Worm (Caenorhabditis elegans) whole organism, young adult: ENCODE measurements around the gene T02C12.5.

ENCODE experiments used
- B0261.1 ChIP-seq: sonication (generic microtip); optimal IDR thresholded peaks from 2 replicates; lab custom pipeline; 2016; ENCODE audit warnings: mild to moderate bottlenecking, missing genetic modification characterization, moderate library complexity, missing compliant biosample characterization
- C17E4.6 ChIP-seq: fragments of 200-800 bp; sonication (Bioruptor generic); IDR thresholded peaks from 2 replicates; pipeline ENCODE4 v1.3.6; 2022; ENCODE audit warnings: missing genetic modification reagents, missing genetic modification characterization, missing compliant biosample characterization
- D2030.7 ChIP-seq: fragments of 200-800 bp; sonication (Bioruptor generic); IDR thresholded peaks from 2 replicates; pipeline ENCODE4 v1.3.6; 2022; ENCODE audit warnings: missing genetic modification reagents, missing genetic modification characterization, missing compliant biosample characterization
- F10E7.11 ChIP-seq: sonication (generic microtip); optimal IDR thresholded peaks from 2 replicates; lab custom pipeline; 2017; ENCODE audit warnings: mild to moderate bottlenecking, missing genetic modification characterization, moderate library complexity, missing compliant biosample characterization
- F33H1.4 ChIP-seq: fragments of 200-800 bp; sonication (Bioruptor generic); IDR thresholded peaks from 2 replicates; pipeline ENCODE4 v1.3.6; 2022; ENCODE audit warnings: missing genetic modification reagents, missing genetic modification characterization, missing compliant biosample characterization
- F37B4.10 ChIP-seq: fragments of 200-800 bp; sonication (Bioruptor generic); IDR thresholded peaks from 2 replicates; pipeline ENCODE4 v1.3.6; 2022; ENCODE audit warnings: missing genetic modification characterization, missing compliant biosample characterization
- F55B11.4 ChIP-seq: sonication (generic microtip); optimal IDR thresholded peaks from 2 replicates; lab custom pipeline; 2016; ENCODE audit warnings: missing compliant biosample characterization, missing genetic modification characterization, borderline replicate concordance; ENCODE audit not compliant: insufficient read depth
- K12H6.12 ChIP-seq: fragments of 200-800 bp; sonication (Bioruptor generic); optimal IDR thresholded peaks from 2 replicates; lab custom pipeline; 2018; ENCODE audit warnings: mild to moderate bottlenecking, missing genetic modification characterization, missing compliant biosample characterization
- T07F8.4 ChIP-seq: sonication (generic microtip); optimal IDR thresholded peaks from 2 replicates; lab custom pipeline; 2016; ENCODE audit warnings: mild to moderate bottlenecking, missing genetic modification characterization, moderate library complexity, missing compliant biosample characterization
- Y53G8AR.9 ChIP-seq: fragments of 200-800 bp; sonication (Bioruptor generic); conservative IDR thresholded peaks from 2 replicates; pipeline ENCODE4 v1.3.6; 2022; ENCODE audit warnings: missing genetic modification reagents, missing genetic modification characterization, missing compliant biosample characterization
- Y56A3A.18 ChIP-seq: fragments of 200-800 bp; sonication (Bioruptor generic); IDR thresholded peaks from 2 replicates; pipeline ENCODE4 v1.3.6; 2022; ENCODE audit warnings: missing genetic modification reagents, missing genetic modification characterization, missing compliant biosample characterization
- akir-1 ChIP-seq: fragments of 200-800 bp; sonication (Bioruptor generic); optimal IDR thresholded peaks from 2 replicates; lab custom pipeline; 2018; ENCODE audit warnings: mild to moderate bottlenecking, missing genetic modification characterization, moderate library complexity, missing compliant biosample characterization
- aptf-3 ChIP-seq: fragments of 200-800 bp; sonication (Bioruptor generic); IDR thresholded peaks from 2 replicates; pipeline ENCODE4 v1.3.6; 2022; ENCODE audit warnings: missing genetic modification characterization, missing compliant biosample characterization
- attf-5 ChIP-seq: fragments of 200-800 bp; sonication (Bioruptor generic); optimal IDR thresholded peaks from 2 replicates; lab custom pipeline; 2018; ENCODE audit warnings: mild to moderate bottlenecking, missing genetic modification characterization, missing compliant biosample characterization
- bed-1 ChIP-seq: fragments of 200-800 bp; sonication (Bioruptor generic); IDR thresholded peaks from 2 replicates; pipeline ENCODE4 v1.3.6; 2022; ENCODE audit warnings: missing genetic modification reagents, missing genetic modification characterization, missing compliant biosample characterization
- cebp-1 ChIP-seq, 2 experiments: fragments of 200-800 bp in 1 of 2; sonication (Bioruptor generic) in 1 of 2; sonication (generic microtip) in 1 of 2; IDR thresholded peaks in 1 of 2; optimal IDR thresholded peaks in 1 of 2; 2 replicates each; pipeline versions ENCODE4 v1.3.6 to Lab custom; 2017 to 2022; ENCODE audit warnings: missing compliant biosample characterization in 2 of 2, missing genetic modification characterization in 2 of 2, mild to moderate bottlenecking in 1 of 2, missing genetic modification reagents in 1 of 2, moderate library complexity in 1 of 2
- cebp-2 ChIP-seq: fragments of 200-800 bp; sonication (Bioruptor generic); IDR thresholded peaks from 2 replicates; pipeline ENCODE4 v1.3.6; 2022; ENCODE audit warnings: missing genetic modification characterization, missing compliant biosample characterization
- ceh-27 ChIP-seq: fragments of 200-800 bp; sonication (Bioruptor generic); optimal IDR thresholded peaks from 2 replicates; lab custom pipeline; 2018; ENCODE audit warnings: mild to moderate bottlenecking, missing genetic modification characterization, moderate library complexity, missing compliant biosample characterization
- ceh-40 ChIP-seq: fragments of 200-800 bp; sonication (Bioruptor generic); IDR thresholded peaks from 2 replicates; pipeline ENCODE4 v1.3.6; 2022; ENCODE audit warnings: missing genetic modification characterization, missing compliant biosample characterization
- dpl-1 ChIP-seq: fragments of 150-350 bp; optimal IDR thresholded peaks from 2 replicates; lab custom pipeline; 2014; ENCODE audit warnings: missing biosample characterization, missing genetic modification reagents, missing genetic modification characterization
- efl-1 ChIP-seq: fragments of 150-350 bp; optimal IDR thresholded peaks from 2 replicates; lab custom pipeline; 2014; ENCODE audit warnings: missing biosample characterization, missing genetic modification reagents, missing genetic modification characterization
- egl-44 ChIP-seq: fragments of 200-800 bp; sonication (Bioruptor generic); IDR thresholded peaks from 2 replicates; pipeline ENCODE4 v1.3.6; 2022; ENCODE audit warnings: missing genetic modification reagents, missing genetic modification characterization, missing compliant biosample characterization
- fkh-3 ChIP-seq: sonication (generic microtip); optimal IDR thresholded peaks from 2 replicates; lab custom pipeline; 2016; ENCODE audit warnings: mild to moderate bottlenecking, missing genetic modification characterization, missing compliant biosample characterization
- him-1 ChIP-seq: sonication (generic microtip); optimal IDR thresholded peaks from 2 replicates; lab custom pipeline; 2016; ENCODE audit warnings: missing genotype, missing genetic modification reagents, missing genetic modification characterization, missing compliant biosample characterization
- let-607 ChIP-seq, 2 experiments: fragments of 200-800 bp in 1 of 2; sonication (Bioruptor generic) in 1 of 2; sonication (generic microtip) in 1 of 2; optimal IDR thresholded peaks; 2 replicates each; lab custom pipeline; 2016 to 2018; ENCODE audit warnings: mild to moderate bottlenecking in 2 of 2, missing compliant biosample characterization in 2 of 2, missing genetic modification characterization in 2 of 2, moderate library complexity in 2 of 2, missing genotype in 1 of 2
- lin-26 ChIP-seq: fragments of 200-800 bp; sonication (Bioruptor generic); IDR thresholded peaks from 2 replicates; pipeline ENCODE4 v1.3.6; 2022; ENCODE audit warnings: missing genetic modification reagents, missing genetic modification characterization, missing compliant biosample characterization
- madf-10 ChIP-seq: sonication (generic microtip); optimal IDR thresholded peaks from 2 replicates; lab custom pipeline; 2016; ENCODE audit warnings: mild to moderate bottlenecking, missing genetic modification characterization, missing compliant biosample characterization
- madf-3 ChIP-seq: fragments of 200-800 bp; sonication (Bioruptor generic); IDR thresholded peaks from 2 replicates; pipeline ENCODE4 v1.3.6; 2022; ENCODE audit warnings: missing genetic modification reagents, missing genetic modification characterization, missing compliant biosample characterization
- pha-4 ChIP-seq: fragments of 150-350 bp; sonication (generic microtip); optimal IDR thresholded peaks from 2 replicates; lab custom pipeline; 2014; ENCODE audit warnings: missing biosample characterization, missing genetic modification reagents, missing genetic modification characterization
- rpc-1 ChIP-seq, 2 experiments: fragments of 150-350 bp in 1 of 2; sonication (generic microtip) in 1 of 2; optimal IDR thresholded peaks; 2 replicates each; lab custom pipeline; 2014 to 2018; ENCODE audit warnings: missing biosample characterization in 1 of 2, missing genetic modification characterization in 1 of 2, missing genetic modification reagents in 1 of 2, missing genotype in 1 of 2
- sdz-38 ChIP-seq: sonication (generic microtip); optimal IDR thresholded peaks from 2 replicates; lab custom pipeline; 2016; ENCODE audit warnings: missing genotype, missing genetic modification characterization, missing compliant biosample characterization
- sea-2 ChIP-seq: fragments of 200-800 bp; sonication (Bioruptor generic); IDR thresholded peaks from 2 replicates; pipeline ENCODE4 v1.3.6; 2022; ENCODE audit warnings: missing genetic modification characterization, missing compliant biosample characterization
- snpc-1.1 ChIP-seq: sonication (generic microtip); optimal IDR thresholded peaks from 2 replicates; lab custom pipeline; 2017; ENCODE audit warnings: missing genetic modification characterization, mild to moderate bottlenecking, missing compliant biosample characterization, antibody characterized with exemption, moderate library complexity, missing genotype, missing genetic modification reagents; ENCODE audit not compliant: insufficient read depth
- tbp1 ChIP-seq: fragments of 200-800 bp; sonication (Bioruptor generic); optimal IDR thresholded peaks from 2 replicates; lab custom pipeline; 2018; ENCODE audit warnings: mild to moderate bottlenecking, missing genetic modification characterization, missing compliant biosample characterization
- zfh-2 ChIP-seq: fragments of 200-800 bp; sonication (Bioruptor generic); conservative IDR thresholded peaks from 2 replicates; pipeline ENCODE4 v1.3.6; 2022; ENCODE audit warnings: missing genetic modification reagents, missing genetic modification characterization, missing compliant biosample characterization
- ztf-18 ChIP-seq: sonication (generic microtip); optimal IDR thresholded peaks from 2 replicates; lab custom pipeline; 2016; ENCODE audit warnings: missing genotype, mild to moderate bottlenecking, missing genetic modification characterization, missing compliant biosample characterization
- ztf-22 ChIP-seq: fragments of 200-800 bp; sonication (Bioruptor generic); optimal IDR thresholded peaks from 2 replicates; lab custom pipeline; 2018; ENCODE audit warnings: mild to moderate bottlenecking, missing genetic modification characterization, moderate library complexity, missing compliant biosample characterization
- ztf-25 ChIP-seq: fragments of 200-800 bp; sonication (Bioruptor generic); IDR thresholded peaks from 2 replicates; pipeline ENCODE4 v1.3.6; 2022; ENCODE audit warnings: missing genetic modification reagents, missing genetic modification characterization, missing compliant biosample characterization

T02C12.5 gene

DNA sequence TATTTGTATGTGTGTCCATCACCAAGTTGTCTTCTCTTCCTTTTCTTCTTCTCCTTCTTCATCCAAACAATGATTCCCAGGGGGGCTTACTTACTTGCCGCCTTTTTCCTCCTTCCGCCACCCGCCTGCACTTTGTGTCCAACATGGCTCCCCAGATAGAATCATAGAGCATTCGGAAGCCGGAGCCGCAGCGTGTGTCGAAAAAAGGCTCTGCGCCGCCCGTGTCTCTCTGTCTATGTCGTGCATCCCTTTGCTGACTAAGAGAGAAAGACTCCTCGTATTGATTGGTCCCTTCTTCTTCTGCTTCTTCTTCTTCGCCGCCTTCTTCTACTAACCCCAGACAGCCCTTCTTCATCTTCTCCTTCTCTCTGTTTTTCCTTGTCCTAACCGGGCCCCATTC lies 35.8 kb upstream of the T02C12.5 start (continued):
- no peak for TF ChIP-seq aptf-3
- no peak for TF ChIP-seq let-607 (tag; optimal IDR thresholded peaks at IDR 0.05; lab: Kevin White, UChicago)
- TF ChIP-seq Y53G8AR.9 (GFP tag; lab: Robert Waterston, UW), result no peak
- no peak for TF ChIP-seq him-1 (tag; lab: Kevin White, UChicago)
- no peak for TF ChIP-seq madf-3 (GFP tag; lab: Robert Waterston, UW)
- no peak for TF ChIP-seq sea-2 (GFP tag; lab: Robert Waterston, UW)
- TF ChIP-seq F10E7.11 (tag; lab: Kevin White, UChicago), result no peak
- TF ChIP-seq ceh-27 (GFP tag; lab: Kevin White, UChicago), result no peak
- TF ChIP-seq Y56A3A.18 (GFP tag; lab: Robert Waterston, UW), result no peak
- no peak for TF ChIP-seq egl-44
- no peak for TF ChIP-seq snpc-1.1 (tag; lab: Kevin White, UChicago)
- TF ChIP-seq tbp1 (GFP tag; lab: Kevin White, UChicago), result no peak
- no peak for TF ChIP-seq C17E4.6 (GFP tag; lab: Robert Waterston, UW)
- peak; percentile 33 for TF ChIP-seq K12H6.12 (tag; lab: Kevin White, UChicago)
- no peak for TF ChIP-seq T07F8.4 (tag; lab: Kevin White, UChicago)
- TF ChIP-seq sdz-38 (tag; lab: Kevin White, UChicago), result no peak
- TF ChIP-seq ztf-25 (GFP tag; lab: Robert Waterston, UW), result 0 out of 2 replicates have a peak, but pooled peaks have one; percentile 34
- TF ChIP-seq fkh-3, result no peak
- no peak for TF ChIP-seq akir-1 (GFP tag; lab: Kevin White, UChicago)
- TF ChIP-seq F55B11.4, result no peak
- TF ChIP-seq ceh-40 (GFP tag; lab: Robert Waterston, UW), result no peak

DNA sequence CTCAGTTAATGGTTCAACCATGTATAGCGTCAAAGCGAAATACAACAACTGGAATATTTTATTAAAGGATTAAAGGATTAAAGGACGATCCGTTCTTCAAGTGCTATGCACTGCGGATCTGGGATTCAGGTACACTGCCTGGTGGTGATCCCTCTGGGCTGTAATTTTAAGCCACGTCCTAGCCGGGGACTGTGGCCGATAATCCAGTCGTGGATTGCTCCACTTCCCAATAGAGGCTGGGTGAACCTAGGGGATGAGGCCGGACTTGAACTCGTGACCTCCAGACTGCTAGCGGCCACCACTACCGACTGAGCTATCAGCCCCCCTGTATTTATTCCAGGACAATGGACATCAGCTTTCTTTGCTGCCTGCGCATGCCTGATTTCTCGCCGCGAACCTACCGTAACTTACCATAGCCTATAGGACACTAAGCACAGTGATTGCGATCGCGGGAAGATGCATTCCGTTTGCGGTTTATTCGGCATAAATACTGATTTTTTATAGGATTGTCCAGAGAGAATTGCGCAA lies 33.0 kb upstream of the T02C12.5 start:
- TF ChIP-seq rpc-1 (optimal IDR thresholded peaks at IDR 0.05; lab: Kevin White, UChicago), result peak; percentile 37
- TF ChIP-seq rpc-1 (tag; optimal IDR thresholded peaks at IDR 0.05; lab: Kevin White, UChicago), result peak; percentile 65
- TF ChIP-seq F33H1.4 (GFP tag; lab: Robert Waterston, UW), result 0 out of 2 replicates have a peak, but pooled peaks have one; percentile 13
- TF ChIP-seq tbp1 (GFP tag; lab: Kevin White, UChicago), result peak; percentile 69
- TF ChIP-seq D2030.7, result peak; percentile 43
- TF ChIP-seq madf-3 (GFP tag; lab: Robert Waterston, UW), result 0 out of 2 replicates have a peak, but pooled peaks have one; percentile 4
- TF ChIP-seq cebp-2, result 0 out of 2 replicates have a peak, but pooled peaks have one; percentile 75
- TF ChIP-seq lin-26 (GFP tag; lab: Robert Waterston, UW), result peak; percentile 54; the same call in 1 of the 2 replicates
- peak; percentile 6 for TF ChIP-seq ztf-18
- 0 out of 2 replicates have a peak, but pooled peaks have one; percentile 20 for TF ChIP-seq zfh-2 (GFP tag; lab: Robert Waterston, UW)

DNA sequence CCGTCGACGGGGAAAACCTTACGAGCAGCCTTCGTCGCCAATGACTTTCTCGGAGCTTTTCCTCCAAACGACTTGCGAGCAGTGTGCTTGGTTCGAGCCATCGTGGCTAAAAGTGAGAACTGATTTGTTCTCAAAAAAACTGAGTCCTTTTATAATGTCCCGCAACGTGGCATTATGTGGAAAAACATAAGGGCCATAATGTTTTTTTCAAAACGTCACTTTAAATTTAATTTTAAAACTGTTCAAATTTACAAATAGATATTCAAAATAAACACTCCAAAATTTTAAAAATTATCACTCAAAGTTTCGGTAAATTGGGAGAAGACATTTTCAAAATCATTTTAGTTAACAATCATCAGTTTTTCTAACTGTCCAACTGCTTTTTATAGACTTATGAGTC lies 32.1 kb upstream of the T02C12.5 start, which contains the start of gene his-70:
his-70 (minus strand) TSS at position 101 of the 400 bp plus-strand sequence.
- TF ChIP-seq bed-1 (no peak), B0261.1 (tag; lab: Kevin White, UChicago) (no peak), snpc-1.1 (tag; lab: Kevin White, UChicago) (no peak)

DNA sequence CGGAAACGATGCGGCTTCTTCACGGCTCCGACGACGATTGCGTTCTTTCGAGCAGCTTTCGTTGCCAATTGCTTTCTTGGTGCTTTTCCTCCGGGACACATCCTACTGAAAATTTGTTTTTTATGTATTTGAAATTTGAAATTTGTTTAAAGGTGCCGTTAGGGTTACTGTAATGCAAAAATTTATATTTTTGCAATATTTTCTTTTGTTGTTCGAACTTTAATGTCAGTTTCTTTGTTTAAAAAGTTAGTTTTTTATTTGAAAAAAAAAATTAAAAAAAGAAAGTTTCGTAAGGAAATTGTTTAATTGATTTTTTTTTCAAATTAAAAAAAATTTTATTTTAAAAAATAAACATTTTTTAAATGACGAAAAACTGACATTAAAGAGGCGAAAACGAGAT lies 30.7 kb upstream of the T02C12.5 start, which contains the start of gene his-69:
his-69 (minus strand) TSS at position 101 of the 400 bp plus-strand sequence.
- TF ChIP-seq dpl-1 (no peak), madf-10 (tag; lab: Kevin White, UChicago) (no peak), ztf-22 (GFP tag; lab: Kevin White, UChicago) (no peak), him-1 (tag; lab: Kevin White, UChicago) (no peak), pha-4 (tag; lab: Kevin White, UChicago) (no peak), attf-5 (no peak), F37B4.10 (GFP tag; lab: Robert Waterston, UW) (no peak), efl-1 (GFP tag; lab: Kevin White, UChicago) (no peak), cebp-1 (GFP tag; IDR thresholded peaks at IDR 0.05; lab: Robert Waterston, UW) (no peak), cebp-1 (tag; optimal IDR thresholded peaks at IDR 0.05; lab: Kevin White, UChicago) (no peak)
